1 fruit fly cellular context compared by ENCODE assay signal in genomic region chrX:7096495-7096995, dm6.
A peak's percentile ranks its signal among the peaks of the same experiment; 100 is the strongest.
TF ChIP-seq lines count a peak whose summit lies in the region.

No protein-coding gene starts in this region.

TF ChIP-seq in whole organism, embryonic, 481 proteins besides CTCF, POLR2A, EP300 and RAD21 (continued from another document and continues in another):
- TF ChIP-seq dati (GFP tag; IDR thresholded peaks at IDR 0.05; lab: Robert Waterston, UW) = 0 out of 2 replicates have a peak, but pooled peaks have one; percentile 19
- TF ChIP-seq CG9609 (GFP tag; optimal IDR thresholded peaks at IDR 0.05; lab: Kevin White, UChicago) = peak; percentile 68
- TF ChIP-seq Nf-YC (tag; optimal IDR thresholded peaks at IDR 0.05; lab: Kevin White, UChicago) = peak; percentile 72
- peak; percentile 74 for TF ChIP-seq esg (GFP tag; conservative IDR thresholded peaks at IDR 0.05; lab: Robert Waterston, UW)
- peak; percentile 70 for TF ChIP-seq NFAT (GFP tag; IDR thresholded peaks at IDR 0.05; lab: Robert Waterston, UW)
- TF ChIP-seq CG7963 (GFP tag; IDR thresholded peaks at IDR 0.05; lab: Robert Waterston, UW; ENCODE audit: partially characterized antibody) = no peak
- TF ChIP-seq odd (GFP tag; optimal IDR thresholded peaks at IDR 0.05; lab: Kevin White, UChicago) = peak; percentile 75
- TF ChIP-seq CG7987 (GFP tag; optimal IDR thresholded peaks at IDR 0.05; lab: Kevin White, UChicago) = peak; percentile 68
- TF ChIP-seq HLH54F (GFP tag; optimal IDR thresholded peaks at IDR 0.05; lab: Kevin White, UChicago) = peak; percentile 75
- peak; percentile 70 for TF ChIP-seq tx (GFP tag; optimal IDR thresholded peaks at IDR 0.05; lab: Kevin White, UChicago)
- TF ChIP-seq CrebB (tag; optimal IDR thresholded peaks at IDR 0.05; lab: Kevin White, UChicago) = peak; percentile 87
- peak; percentile 89 for TF ChIP-seq dysf (GFP tag; IDR thresholded peaks at IDR 0.05; lab: Robert Waterston, UW)
- TF ChIP-seq CG10654 (GFP tag; optimal IDR thresholded peaks at IDR 0.05; lab: Kevin White, UChicago) = peak; percentile 53
- TF ChIP-seq CG14050 (GFP tag; IDR thresholded peaks at IDR 0.05; lab: Robert Waterston, UW) = peak; percentile 59
- TF ChIP-seq cas (GFP tag; IDR thresholded peaks at IDR 0.05; lab: Robert Waterston, UW) = no peak
- peak; percentile 88 for TF ChIP-seq CG3281 (GFP tag; optimal IDR thresholded peaks at IDR 0.05; lab: Kevin White, UChicago)
- TF ChIP-seq lov (optimal IDR thresholded peaks at IDR 0.05; lab: Kevin White, UChicago) = no peak
- TF ChIP-seq lov (GFP tag; IDR thresholded peaks at IDR 0.05; lab: Robert Waterston, UW) = 0 out of 3 replicates have a peak, but pooled peaks have one; percentile 23
- peak; percentile 77 for TF ChIP-seq slp2 (GFP tag; optimal IDR thresholded peaks at IDR 0.05; lab: Kevin White, UChicago)
- 0 out of 2 replicates have a peak, but pooled peaks have one; percentile 54 for TF ChIP-seq sens-2 (GFP tag; IDR thresholded peaks at IDR 0.05; lab: Robert Waterston, UW)
- TF ChIP-seq sens (GFP tag; lab: Kevin White, UChicago) = peak; percentile 95
- TF ChIP-seq CG16779 (GFP tag; IDR thresholded peaks at IDR 0.05; lab: Robert Waterston, UW) = 0 out of 2 replicates have a peak, but pooled peaks have one; percentile 47
- TF ChIP-seq phol (tag; optimal IDR thresholded peaks at IDR 0.05; lab: Kevin White, UChicago) = peak; percentile 83
- TF ChIP-seq pum (GFP tag; optimal IDR thresholded peaks at IDR 0.05; lab: Kevin White, UChicago) = peak; percentile 51
- TF ChIP-seq CG13296 (GFP tag; optimal IDR thresholded peaks at IDR 0.05; lab: Kevin White, UChicago) = peak; percentile 91
- TF ChIP-seq CG2199 (GFP tag; IDR thresholded peaks at IDR 0.05; lab: Robert Waterston, UW) = peak; percentile 57; the same call in 1 of the 3 replicates
- TF ChIP-seq h (optimal IDR thresholded peaks at IDR 0.05; lab: Kevin White, UChicago) = no peak
- peak; percentile 86 for TF ChIP-seq Atf6 (GFP tag; IDR thresholded peaks at IDR 0.05; lab: Robert Waterston, UW)
- TF ChIP-seq crp (GFP tag; optimal IDR thresholded peaks at IDR 0.05; lab: Kevin White, UChicago) = peak in 1 of 2 experiments; percentile 42
- no peak for TF ChIP-seq HLH4C (GFP tag; IDR thresholded peaks at IDR 0.05; lab: Robert Waterston, UW; ENCODE audit: partially characterized antibody)
- peak; percentile 84 for TF ChIP-seq CG10543 (GFP tag; optimal IDR thresholded peaks at IDR 0.05; lab: Kevin White, UChicago)
- TF ChIP-seq mld (GFP tag; IDR thresholded peaks at IDR 0.05; lab: Robert Waterston, UW; ENCODE audit: partially characterized antibody) = no peak
- TF ChIP-seq mirr (GFP tag; optimal IDR thresholded peaks at IDR 0.05; lab: Kevin White, UChicago) = peak; percentile 82
- TF ChIP-seq Bteb2 (GFP tag; optimal IDR thresholded peaks at IDR 0.05; lab: Kevin White, UChicago) = peak; percentile 56
- TF ChIP-seq CG15011 (GFP tag; optimal IDR thresholded peaks at IDR 0.05; lab: Kevin White, UChicago) = peak; percentile 80
- peak; percentile 88 for TF ChIP-seq CG34376 (GFP tag; optimal IDR thresholded peaks at IDR 0.05; lab: Kevin White, UChicago)
- peak; percentile 76 for TF ChIP-seq Dbx (GFP tag; IDR thresholded peaks at IDR 0.05; lab: Robert Waterston, UW)
- peak; percentile 61 for TF ChIP-seq psq (GFP tag; optimal IDR thresholded peaks at IDR 0.05; lab: Kevin White, UChicago)
- TF ChIP-seq CG13775 (GFP tag; optimal IDR thresholded peaks at IDR 0.05; lab: Kevin White, UChicago) = peak; percentile 76
- TF ChIP-seq H2.0 (GFP tag; IDR thresholded peaks at IDR 0.05; lab: Robert Waterston, UW) = peak; percentile 73
- TF ChIP-seq CG3726 (GFP tag; IDR thresholded peaks at IDR 0.05; lab: Robert Waterston, UW) = no peak; the same call in 2 of the 3 replicates
- peak; percentile 69 for TF ChIP-seq maf-S (GFP tag; optimal IDR thresholded peaks at IDR 0.05; lab: Kevin White, UChicago)
- TF ChIP-seq Vsx1 (GFP tag; optimal IDR thresholded peaks at IDR 0.05; lab: Kevin White, UChicago) = peak; percentile 26
- peak; percentile 26 for TF ChIP-seq HmgD (GFP tag; optimal IDR thresholded peaks at IDR 0.05; lab: Kevin White, UChicago)
- peak; percentile 89 for TF ChIP-seq CG12071 (GFP tag; optimal IDR thresholded peaks at IDR 0.05; lab: Kevin White, UChicago)
- no peak for TF ChIP-seq Scr (GFP tag; IDR thresholded peaks at IDR 0.05; lab: Robert Waterston, UW; ENCODE audit: partially characterized antibody)
- TF ChIP-seq ems (GFP tag; optimal IDR thresholded peaks at IDR 0.05; lab: Kevin White, UChicago) = peak; percentile 71
- TF ChIP-seq CG1529 (GFP tag; optimal IDR thresholded peaks at IDR 0.05; lab: Kevin White, UChicago) = peak; percentile 73
- no peak for TF ChIP-seq hkb (optimal IDR thresholded peaks at IDR 0.05; lab: Kevin White, UChicago)
- peak; percentile 77 for TF ChIP-seq hkb (GFP tag; IDR thresholded peaks at IDR 0.05; lab: Robert Waterston, UW)
- peak; percentile 5 for TF ChIP-seq Sry-β (GFP tag; optimal IDR thresholded peaks at IDR 0.05; lab: Kevin White, UChicago)
- peak; percentile 63 for TF ChIP-seq Deaf1 (tag; optimal IDR thresholded peaks at IDR 0.05; lab: Kevin White, UChicago)
- peak; percentile 84 for TF ChIP-seq lilli (GFP tag; optimal IDR thresholded peaks at IDR 0.05; lab: Kevin White, UChicago)
- no peak for TF ChIP-seq ato (GFP tag; IDR thresholded peaks at IDR 0.05; lab: Robert Waterston, UW; ENCODE audit: partially characterized antibody)
- TF ChIP-seq ewg (GFP tag; optimal IDR thresholded peaks at IDR 0.05; lab: Kevin White, UChicago) = peak; percentile 55
- TF ChIP-seq twi (tag; optimal IDR thresholded peaks at IDR 0.05; lab: Kevin White, UChicago) = peak; percentile 86
- TF ChIP-seq CG1647 (GFP tag; optimal IDR thresholded peaks at IDR 0.05; lab: Kevin White, UChicago) = peak; percentile 29
- TF ChIP-seq nmo (GFP tag; optimal IDR thresholded peaks at IDR 0.05; lab: Kevin White, UChicago) = peak; percentile 84
- TF ChIP-seq Antp (GFP tag; optimal IDR thresholded peaks at IDR 0.05; lab: Kevin White, UChicago) = peak; percentile 78
- peak; percentile 27; the same call in 1 of the 2 replicates for TF ChIP-seq ro (GFP tag; IDR thresholded peaks at IDR 0.05; lab: Robert Waterston, UW)
- TF ChIP-seq CG30431 (GFP tag; optimal IDR thresholded peaks at IDR 0.05; lab: Kevin White, UChicago) = peak; percentile 72
- peak; percentile 68 for TF ChIP-seq chn (GFP tag; optimal IDR thresholded peaks at IDR 0.05; lab: Kevin White, UChicago)
- peak; percentile 69 to 87 for TF ChIP-seq Hr51 (GFP tag; optimal IDR thresholded peaks at IDR 0.05; lab: Kevin White, UChicago)
- TF ChIP-seq CG17568 (GFP tag; optimal IDR thresholded peaks at IDR 0.05; lab: Kevin White, UChicago) = peak; percentile 86
- TF ChIP-seq row (GFP tag; IDR thresholded peaks at IDR 0.05; lab: Robert Waterston, UW) = peak; percentile 91
- TF ChIP-seq CG11456 (GFP tag; IDR thresholded peaks at IDR 0.05; lab: Robert Waterston, UW) = peak; percentile 66; the same call in 2 of the 3 replicates
- no peak for TF ChIP-seq Dip2 (GFP tag; IDR thresholded peaks at IDR 0.05; lab: Robert Waterston, UW)
- peak; percentile 50 for TF ChIP-seq MTF-1 (GFP tag; optimal IDR thresholded peaks at IDR 0.05; lab: Kevin White, UChicago; ENCODE audit: borderline replicate concordance)
- TF ChIP-seq Gug (GFP tag; IDR thresholded peaks at IDR 0.05; lab: Robert Waterston, UW) = peak; percentile 65; the same call in 3 of the 4 replicates
- peak; percentile 61 for TF ChIP-seq nom (GFP tag; optimal IDR thresholded peaks at IDR 0.05; lab: Kevin White, UChicago)
- TF ChIP-seq CG4854 (GFP tag; optimal IDR thresholded peaks at IDR 0.05; lab: Kevin White, UChicago) = peak; percentile 46
- no peak for TF ChIP-seq Doc3 (GFP tag; IDR thresholded peaks at IDR 0.05; lab: Robert Waterston, UW; ENCODE audit: partially characterized antibody)
- peak; percentile 47 for TF ChIP-seq disco-r (GFP tag; optimal IDR thresholded peaks at IDR 0.05; lab: Kevin White, UChicago)
- TF ChIP-seq CG2712 (tag; optimal IDR thresholded peaks at IDR 0.05; lab: Kevin White, UChicago) = peak; percentile 87
- TF ChIP-seq p53 (GFP tag; optimal IDR thresholded peaks at IDR 0.05; lab: Kevin White, UChicago) = no peak
- TF ChIP-seq CG13894 (tag; optimal IDR thresholded peaks at IDR 0.05; lab: Kevin White, UChicago) = peak; percentile 77
- TF ChIP-seq CG32772 (GFP tag; IDR thresholded peaks at IDR 0.05; lab: Robert Waterston, UW) = peak; percentile 39
- TF ChIP-seq CG11696 (GFP tag; IDR thresholded peaks at IDR 0.05; lab: Robert Waterston, UW) = peak; percentile 96
- no peak for TF ChIP-seq Neu2 (GFP tag; optimal IDR thresholded peaks at IDR 0.05; lab: Kevin White, UChicago; ENCODE audit: borderline replicate concordance)
- TF ChIP-seq gcm (GFP tag; optimal IDR thresholded peaks at IDR 0.05; lab: Kevin White, UChicago) = peak; percentile 73
- TF ChIP-seq Meics (GFP tag; optimal IDR thresholded peaks at IDR 0.05; lab: Kevin White, UChicago) = peak; percentile 88
- no peak for TF ChIP-seq hbn (GFP tag; IDR thresholded peaks at IDR 0.05; lab: Robert Waterston, UW; ENCODE audit: partially characterized antibody)
- peak; percentile 11 for TF ChIP-seq CG2116 (GFP tag; optimal IDR thresholded peaks at IDR 0.05; lab: Kevin White, UChicago)
- peak; percentile 43 for TF ChIP-seq Mad (GFP tag; optimal IDR thresholded peaks at IDR 0.05; lab: Kevin White, UChicago)
- peak; percentile 79 for TF ChIP-seq salm (tag; optimal IDR thresholded peaks at IDR 0.05; lab: Kevin White, UChicago)
- TF ChIP-seq dan (GFP tag; IDR thresholded peaks at IDR 0.05; lab: Robert Waterston, UW) = no peak
- TF ChIP-seq CG7357 (GFP tag; IDR thresholded peaks at IDR 0.05; lab: Robert Waterston, UW) = peak; percentile 68; the same call in 2 of the 3 replicates
- TF ChIP-seq H15 (GFP tag; IDR thresholded peaks at IDR 0.05; lab: Robert Waterston, UW) = no peak
- peak; percentile 91 for TF ChIP-seq CG12219 (GFP tag; optimal IDR thresholded peaks at IDR 0.05; lab: Kevin White, UChicago)
- peak; percentile 79 for TF ChIP-seq bcd (GFP tag; optimal IDR thresholded peaks at IDR 0.05; lab: Kevin White, UChicago)
- no peak for TF ChIP-seq Kr (GFP tag; optimal IDR thresholded peaks at IDR 0.05; lab: Kevin White, UChicago)
- peak; percentile 76 for TF ChIP-seq CG11723 (GFP tag; optimal IDR thresholded peaks at IDR 0.05; lab: Kevin White, UChicago)
- TF ChIP-seq oc (tag; optimal IDR thresholded peaks at IDR 0.05; lab: Kevin White, UChicago) = peak; percentile 65
- no peak for TF ChIP-seq Tbp (GFP tag; optimal IDR thresholded peaks at IDR 0.05; lab: Kevin White, UChicago)
- peak; percentile 48 for TF ChIP-seq CG7928 (GFP tag; optimal IDR thresholded peaks at IDR 0.05; lab: Kevin White, UChicago)
- TF ChIP-seq CG8290 (GFP tag; optimal IDR thresholded peaks at IDR 0.05; lab: Kevin White, UChicago) = peak; percentile 47
- peak; percentile 54 to 92 for TF ChIP-seq CG8290 (tag; optimal IDR thresholded peaks at IDR 0.05; lab: Kevin White, UChicago)
- peak; percentile 59 for TF ChIP-seq CG8359 (GFP tag; optimal IDR thresholded peaks at IDR 0.05; lab: Kevin White, UChicago; ENCODE audit: borderline replicate concordance)
- TF ChIP-seq rib (GFP tag; IDR thresholded peaks at IDR 0.05; lab: Robert Waterston, UW) = peak; percentile 30; the same call in 1 of the 2 replicates
- peak; percentile 27 for TF ChIP-seq CG9876 (GFP tag; optimal IDR thresholded peaks at IDR 0.05; lab: Kevin White, UChicago)
- TF ChIP-seq CG12299 (tag; optimal IDR thresholded peaks at IDR 0.05; lab: Kevin White, UChicago) = peak; percentile 75
- TF ChIP-seq Hr3 (GFP tag; optimal IDR thresholded peaks at IDR 0.05; lab: Kevin White, UChicago) = peak; percentile 69
- peak; percentile 82 for TF ChIP-seq CG12391 (tag; optimal IDR thresholded peaks at IDR 0.05; lab: Kevin White, UChicago)
- TF ChIP-seq CG14710 (tag; optimal IDR thresholded peaks at IDR 0.05; lab: Kevin White, UChicago) = peak; percentile 79
- peak; percentile 92 for TF ChIP-seq CG15269 (tag; optimal IDR thresholded peaks at IDR 0.05; lab: Kevin White, UChicago)
- TF ChIP-seq her (GFP tag; optimal IDR thresholded peaks at IDR 0.05; lab: Kevin White, UChicago) = peak; percentile 70
- 0 out of 2 replicates have a peak, but pooled peaks have one; percentile 29 for TF ChIP-seq ap (GFP tag; IDR thresholded peaks at IDR 0.05; lab: Robert Waterston, UW)
- peak in 1 of 2 experiments; percentile 96 for TF ChIP-seq eve (GFP tag; optimal IDR thresholded peaks at IDR 0.05; lab: Kevin White, UChicago)
- peak; percentile 52 for TF ChIP-seq CG4730 (GFP tag; IDR thresholded peaks at IDR 0.05; lab: Robert Waterston, UW)
- peak; percentile 88 for TF ChIP-seq CG18262 (tag; optimal IDR thresholded peaks at IDR 0.05; lab: Kevin White, UChicago)
- TF ChIP-seq CG4360 (GFP tag; IDR thresholded peaks at IDR 0.05; lab: Robert Waterston, UW) = peak; percentile 72
- peak; percentile 85 for TF ChIP-seq CG7556 (GFP tag; optimal IDR thresholded peaks at IDR 0.05; lab: Kevin White, UChicago)
- TF ChIP-seq usp (GFP tag; optimal IDR thresholded peaks at IDR 0.05; lab: Kevin White, UChicago) = no peak
- no peak for TF ChIP-seq Opbp (GFP tag; IDR thresholded peaks at IDR 0.05; lab: Robert Waterston, UW; ENCODE audit: partially characterized antibody)
- TF ChIP-seq CG18619 (GFP tag; optimal IDR thresholded peaks at IDR 0.05; lab: Kevin White, UChicago) = peak; percentile 82
- peak; percentile 47 for TF ChIP-seq CG7271 (tag; optimal IDR thresholded peaks at IDR 0.05; lab: Kevin White, UChicago)
- peak; percentile 63 for TF ChIP-seq Oaz (GFP tag; IDR thresholded peaks at IDR 0.05; lab: Robert Waterston, UW)
- peak; percentile 65 for TF ChIP-seq CG1792 (GFP tag; optimal IDR thresholded peaks at IDR 0.05; lab: Kevin White, UChicago)
- TF ChIP-seq CG8478 (optimal IDR thresholded peaks at IDR 0.05; lab: Kevin White, UChicago) = no peak
- peak; percentile 25 for TF ChIP-seq kni (GFP tag; optimal IDR thresholded peaks at IDR 0.05; lab: Kevin White, UChicago)
- peak; percentile 34 for TF ChIP-seq CG17802 (tag; optimal IDR thresholded peaks at IDR 0.05; lab: Kevin White, UChicago)
- TF ChIP-seq CG17361 (GFP tag; IDR thresholded peaks at IDR 0.05; lab: Robert Waterston, UW) = peak; percentile 85
- peak; percentile 89 for TF ChIP-seq grau (tag; optimal IDR thresholded peaks at IDR 0.05; lab: Kevin White, UChicago)
- peak; percentile 78 for TF ChIP-seq CG10267 (tag; optimal IDR thresholded peaks at IDR 0.05; lab: Kevin White, UChicago)
- peak; percentile 94 for TF ChIP-seq CG18599 (GFP tag; optimal IDR thresholded peaks at IDR 0.05; lab: Kevin White, UChicago)
- TF ChIP-seq Sox100B (GFP tag; optimal IDR thresholded peaks at IDR 0.05; lab: Kevin White, UChicago) = peak; percentile 84
- TF ChIP-seq Atf3 (GFP tag; optimal IDR thresholded peaks at IDR 0.05; lab: Kevin White, UChicago) = peak; percentile 45
- TF ChIP-seq Hand (GFP tag; optimal IDR thresholded peaks at IDR 0.05; lab: Kevin White, UChicago) = peak; percentile 84
